Fruit fly (Drosophila melanogaster) whole organism, embryonic: Measurements from ENCODE around the gene ND-B18.

Source experiments
- Abd-B ChIP-seq: fragments of 200-800 bp; sonication (Bioruptor generic); optimal IDR thresholded peaks from 2 replicates; lab custom pipeline; 2018; ENCODE audit warnings: missing biosample characterization, mild to moderate bottlenecking, missing genetic modification characterization, moderate library complexity
- B-H1 ChIP-seq: fragments of 200-800 bp; sonication (Bioruptor generic); IDR thresholded peaks from 3 replicates; pipeline ENCODE4 v1.3.6; 2022; ENCODE audit warnings: missing biosample characterization, missing genetic modification characterization
- CG11247 ChIP-seq: fragments of 200-800 bp; sonication (Bioruptor generic); IDR thresholded peaks from 2 replicates; pipeline ENCODE4 v1.3.6; 2022; ENCODE audit warnings: missing biosample characterization, missing genetic modification characterization
- CG12769 ChIP-seq: fragments of 200-800 bp; sonication (Bioruptor generic); optimal IDR thresholded peaks from 2 replicates; lab custom pipeline; 2019; ENCODE audit warnings: missing biosample characterization, mild to moderate bottlenecking, missing genetic modification characterization, moderate library complexity
- CG1602 ChIP-seq: fragments of 200-800 bp; sonication (Bioruptor generic); optimal IDR thresholded peaks from 3 replicates; lab custom pipeline; 2016; ENCODE audit warnings: missing biosample characterization, missing genetic modification characterization
- CG2120 ChIP-seq: fragments of 200-800 bp; sonication (Bioruptor generic); optimal IDR thresholded peaks from 3 replicates; lab custom pipeline; 2016; ENCODE audit warnings: missing biosample characterization, missing genetic modification characterization
- CG31224 ChIP-seq: fragments of 200-800 bp; sonication (Bioruptor generic); IDR thresholded peaks from 2 replicates; pipeline ENCODE4 v1.3.6; 2022; ENCODE audit warnings: missing biosample characterization, missing genetic modification characterization
- CG32532 ChIP-seq: fragments of 200-800 bp; sonication (Bioruptor generic); IDR thresholded peaks from 2 replicates; pipeline ENCODE4 v1.3.6; 2022; ENCODE audit warnings: missing biosample characterization, missing genetic modification characterization
- CG33213 ChIP-seq: fragments of 200-800 bp; sonication (Bioruptor generic); optimal IDR thresholded peaks from 3 replicates; lab custom pipeline; 2016; ENCODE audit warnings: missing biosample characterization, missing genetic modification characterization
- CG33557 ChIP-seq: fragments of 200-800 bp; sonication (Bioruptor generic); optimal IDR thresholded peaks from 2 replicates; lab custom pipeline; 2019; ENCODE audit warnings: missing biosample characterization, mild to moderate bottlenecking, missing genetic modification characterization, moderate library complexity
- CG3847 ChIP-seq: fragments of 200-800 bp; sonication (Bioruptor generic); IDR thresholded peaks from 2 replicates; pipeline ENCODE4 v1.3.6; 2022; ENCODE audit warnings: missing biosample characterization, missing genetic modification characterization
- CG6683 ChIP-seq: fragments of 200-800 bp; sonication (Bioruptor generic); optimal IDR thresholded peaks from 2 replicates; lab custom pipeline; 2017; ENCODE audit warnings: missing biosample characterization, mild to moderate bottlenecking, missing genetic modification characterization, missing genetic modification reagents
- CG9817 ChIP-seq: fragments of 200-800 bp; sonication (Bioruptor generic); optimal IDR thresholded peaks from 2 replicates; lab custom pipeline; 2018; ENCODE audit warnings: missing biosample characterization, mild to moderate bottlenecking, missing genetic modification characterization, moderate library complexity
- Camta ChIP-seq: fragments of 200-800 bp; sonication (Bioruptor generic); optimal IDR thresholded peaks from 2 replicates; lab custom pipeline; 2016; ENCODE audit warnings: missing biosample characterization, missing genetic modification characterization
- D ChIP-seq, 2 experiments: fragments of 200-800 bp in 1 of 2; fragments of >200 bp in 1 of 2; sonication (Bioruptor generic) in 1 of 2; optimal IDR thresholded peaks; 2 replicates in 1 of 2; 3 replicates in 1 of 2; lab custom pipeline; 2017; ENCODE audit warnings: mild to moderate bottlenecking in 1 of 2, missing biosample characterization in 1 of 2, missing genetic modification characterization in 1 of 2, missing genetic modification reagents in 1 of 2
- Dbx ChIP-seq: fragments of 200-800 bp; sonication (Bioruptor generic); IDR thresholded peaks from 3 replicates; pipeline ENCODE4 v1.3.6; 2022; ENCODE audit warnings: missing biosample characterization, missing genetic modification characterization
- Dll ChIP-seq: fragments of 200-800 bp; sonication (Bioruptor generic); IDR thresholded peaks from 4 replicates; pipeline ENCODE4 v1.3.6; 2022; ENCODE audit warnings: missing biosample characterization, missing genetic modification characterization; ENCODE audit not compliant: partially characterized antibody
- Jarid2 ChIP-seq: fragments of 200-800 bp; sonication (Bioruptor generic); optimal IDR thresholded peaks from 3 replicates; lab custom pipeline; 2017; ENCODE audit warnings: mild to moderate bottlenecking, missing biosample characterization, missing genetic modification reagents, missing genetic modification characterization
- Med ChIP-seq: fragments of 200-800 bp; sonication (Bioruptor generic); peaks from one replicate; lab custom pipeline; 2016; ENCODE audit warnings: missing biosample characterization, missing genetic modification characterization, mild to moderate bottlenecking, inconsistent platforms, moderate library complexity
- NK7.1 ChIP-seq: fragments of 200-800 bp; sonication (Bioruptor generic); optimal IDR thresholded peaks from 3 replicates; lab custom pipeline; 2016; ENCODE audit warnings: missing biosample characterization, missing genetic modification characterization
- Nf-YA ChIP-seq: fragments of 200-800 bp; sonication (Bioruptor generic); IDR thresholded peaks from 2 replicates; pipeline ENCODE4 v1.3.6; 2022; ENCODE audit warnings: missing biosample characterization, missing genetic modification characterization
- Oaz ChIP-seq: fragments of 200-800 bp; sonication (Bioruptor generic); IDR thresholded peaks from 2 replicates; pipeline ENCODE4 v1.3.6; 2022; ENCODE audit warnings: missing biosample characterization, missing genetic modification characterization
- Pdp1 ChIP-seq, 2 experiments: fragments of 200-800 bp; sonication (Bioruptor generic); optimal IDR thresholded peaks; 3 replicates each; lab custom pipeline; 2016; ENCODE audit warnings: missing biosample characterization in 2 of 2, missing genetic modification characterization in 2 of 2, mild to moderate bottlenecking in 1 of 2, moderate library complexity in 1 of 2
- Ravus ChIP-seq: fragments of 200-800 bp; sonication (Bioruptor generic); IDR thresholded peaks from 2 replicates; pipeline ENCODE4 v1.3.6; 2022; ENCODE audit warnings: missing biosample characterization, missing genetic modification characterization
- Sin3A ChIP-seq: fragments of >200 bp; optimal IDR thresholded peaks from 2 replicates; lab custom pipeline; 2018
- Usf ChIP-seq: fragments of 200-800 bp; sonication (Bioruptor generic); optimal IDR thresholded peaks from 2 replicates; lab custom pipeline; 2017; ENCODE audit warnings: missing genotype, missing biosample characterization, missing genetic modification characterization
- al ChIP-seq: fragments of 200-800 bp; sonication (Bioruptor generic); IDR thresholded peaks from 2 replicates; pipeline ENCODE4 v1.3.6; 2022; ENCODE audit warnings: missing biosample characterization, missing genetic modification characterization
- br ChIP-seq: fragments of >200 bp; optimal IDR thresholded peaks from 2 replicates; lab custom pipeline; 2017
- cato ChIP-seq: fragments of 200-800 bp; sonication (Bioruptor generic); optimal IDR thresholded peaks from 2 replicates; lab custom pipeline; 2016; ENCODE audit warnings: missing biosample characterization, missing genetic modification characterization, borderline replicate concordance
- cg ChIP-seq: fragments of 200-800 bp; sonication (Bioruptor generic); optimal IDR thresholded peaks from 3 replicates; lab custom pipeline; 2019; ENCODE audit warnings: missing biosample characterization, mild to moderate bottlenecking, missing genetic modification characterization, moderate library complexity
- dmrt99B ChIP-seq: fragments of 200-800 bp; sonication (Bioruptor generic); optimal IDR thresholded peaks from 2 replicates; lab custom pipeline; 2018; ENCODE audit warnings: missing biosample characterization, mild to moderate bottlenecking, missing genetic modification characterization, moderate library complexity
- fd96Cb ChIP-seq: fragments of 200-800 bp; sonication (Bioruptor generic); optimal IDR thresholded peaks from 2 replicates; lab custom pipeline; 2018; ENCODE audit warnings: missing biosample characterization, mild to moderate bottlenecking, missing genetic modification characterization, moderate library complexity
- ham ChIP-seq: fragments of 200-800 bp; sonication (Bioruptor generic); IDR thresholded peaks from 2 replicates; pipeline ENCODE4 v1.3.6; 2022; ENCODE audit warnings: missing biosample characterization, missing genetic modification characterization
- ind ChIP-seq: fragments of 200-800 bp; sonication (Bioruptor generic); optimal IDR thresholded peaks from 3 replicates; lab custom pipeline; 2016; ENCODE audit warnings: missing biosample characterization, missing genetic modification characterization
- kah ChIP-seq: fragments of 200-800 bp; sonication (Bioruptor generic); optimal IDR thresholded peaks from 2 replicates; lab custom pipeline; 2018; ENCODE audit warnings: missing biosample characterization, mild to moderate bottlenecking, missing genetic modification characterization
- lov ChIP-seq, 2 experiments: fragments of 200-800 bp in 1 of 2; fragments of >200 bp in 1 of 2; sonication (Bioruptor generic) in 1 of 2; IDR thresholded peaks in 1 of 2; optimal IDR thresholded peaks in 1 of 2; 2 replicates in 1 of 2; 3 replicates in 1 of 2; pipeline versions ENCODE4 v1.3.6 to Lab custom; 2017 to 2022; ENCODE audit warnings: missing biosample characterization in 1 of 2, missing genetic modification characterization in 1 of 2
- mirr ChIP-seq: fragments of 200-800 bp; sonication (Bioruptor generic); optimal IDR thresholded peaks from 3 replicates; lab custom pipeline; 2018; ENCODE audit warnings: missing biosample characterization, mild to moderate bottlenecking, missing genetic modification characterization
- nau ChIP-seq: fragments of 200-800 bp; sonication (Bioruptor generic); optimal IDR thresholded peaks from 3 replicates; lab custom pipeline; 2017; ENCODE audit warnings: missing biosample characterization, mild to moderate bottlenecking, missing genetic modification characterization, missing genetic modification reagents
- pan ChIP-seq, 4 experiments: fragments of >200 bp in 3 of 4; fragments of 200-800 bp in 1 of 4; sonication (Bioruptor generic) in 1 of 4; optimal IDR thresholded peaks in 3 of 4; IDR thresholded peaks in 1 of 4; 2 replicates each; pipeline versions ENCODE4 v1.3.6 to Lab custom; 2017 to 2022; ENCODE audit warnings: missing biosample characterization in 2 of 4, missing genetic modification characterization in 2 of 4, mixed read lengths in 1 of 4
- peb ChIP-seq: fragments of 200-800 bp; sonication (Bioruptor generic); IDR thresholded peaks from 2 replicates; pipeline ENCODE4 v1.3.6; 2022; ENCODE audit warnings: missing biosample characterization, missing genetic modification characterization
- prd ChIP-seq, 3 experiments: fragments of >200 bp in 2 of 3; fragments of 200-800 bp in 1 of 3; sonication (Bioruptor generic) in 1 of 3; optimal IDR thresholded peaks in 2 of 3; IDR thresholded peaks in 1 of 3; 2 replicates in 2 of 3; 3 replicates in 1 of 3; pipeline versions ENCODE4 v1.3.6 to Lab custom; 2017 to 2022; ENCODE audit warnings: missing biosample characterization in 1 of 3, missing genetic modification characterization in 1 of 3
- pros ChIP-seq: fragments of 200-800 bp; sonication (Bioruptor generic); optimal IDR thresholded peaks from 3 replicates; lab custom pipeline; 2019; ENCODE audit warnings: missing biosample characterization, mild to moderate bottlenecking, missing genetic modification characterization, moderate library complexity
- sd ChIP-seq: fragments of 200-800 bp; sonication (Bioruptor generic); optimal IDR thresholded peaks from 3 replicates; lab custom pipeline; 2018; ENCODE audit warnings: missing biosample characterization, mild to moderate bottlenecking, missing genetic modification characterization, moderate library complexity
- sqz ChIP-seq: fragments of 200-800 bp; sonication (Bioruptor generic); optimal IDR thresholded peaks from 3 replicates; lab custom pipeline; 2018; ENCODE audit warnings: missing biosample characterization, mild to moderate bottlenecking, missing genetic modification characterization
- sug ChIP-seq: fragments of 200-800 bp; optimal IDR thresholded peaks from 2 replicates; lab custom pipeline; 2019; ENCODE audit warnings: missing biosample characterization, mild to moderate bottlenecking, missing genetic modification characterization, moderate library complexity
- z ChIP-seq: fragments of 200-800 bp; sonication (Bioruptor generic); IDR thresholded peaks from 3 replicates; pipeline ENCODE4 v1.3.6; 2022; ENCODE audit warnings: missing biosample characterization, missing genetic modification characterization
- zfh1 ChIP-seq: fragments of 200-800 bp; sonication (Bioruptor generic); IDR thresholded peaks from 3 replicates; pipeline ENCODE4 v1.3.6; 2022; ENCODE audit warnings: missing biosample characterization, missing genetic modification characterization

The ND-B18 gene

dm6 chrX:15023826-15024545 is 39.5 kb upstream of the ND-B18 start, which contains the start of gene be (continued):
- no peak for TF ChIP-seq ham (GFP tag; lab: Robert Waterston, UW)
- TF ChIP-seq lov (optimal IDR thresholded peaks at IDR 0.05; lab: Kevin White, UChicago): no peak
- TF ChIP-seq lov (GFP tag; IDR thresholded peaks at IDR 0.05; lab: Robert Waterston, UW): no peak
- TF ChIP-seq z: no peak
- TF ChIP-seq Dll (GFP tag; lab: Robert Waterston, UW): no peak
- TF ChIP-seq CG2120 (GFP tag; lab: Kevin White, UChicago): peak; percentile 14
- peak; percentile 22 for TF ChIP-seq sd (tag; lab: Kevin White, UChicago)
- no peak for TF ChIP-seq mirr (GFP tag; lab: Kevin White, UChicago)
- TF ChIP-seq CG12769: peak; percentile 66
- TF ChIP-seq CG31224 (GFP tag; lab: Robert Waterston, UW): peak; percentile 49
- TF ChIP-seq sug (tag; lab: Kevin White, UChicago): peak; percentile 66
- TF ChIP-seq peb (GFP tag; lab: Robert Waterston, UW): no peak
- TF ChIP-seq CG3847 (GFP tag; lab: Robert Waterston, UW): peak; percentile 61
- no peak for TF ChIP-seq Camta (GFP tag; lab: Kevin White, UChicago)
- peak; percentile 81 for TF ChIP-seq fd96Cb (tag; lab: Kevin White, UChicago)
- TF ChIP-seq CG1602 (GFP tag; lab: Kevin White, UChicago): peak; percentile 57
- TF ChIP-seq dmrt99B (tag; lab: Kevin White, UChicago): peak; percentile 84
- no peak for TF ChIP-seq cg (GFP tag; lab: Kevin White, UChicago)
- peak; percentile 44; the same call in 1 of the 2 replicates for TF ChIP-seq al
- TF ChIP-seq Pdp1 (GFP tag; optimal IDR thresholded peaks at IDR 0.05; lab: Kevin White, UChicago): no peak
- no peak for TF ChIP-seq Oaz
- no peak for TF ChIP-seq CG33213 (GFP tag; lab: Kevin White, UChicago)
- no peak for TF ChIP-seq pan (optimal IDR thresholded peaks at IDR 0.05; lab: Kevin White, UChicago)
- TF ChIP-seq pan (GFP tag; optimal IDR thresholded peaks at IDR 0.05 in 1 of 2, IDR thresholded peaks at IDR 0.05 in 1 of 2): no peak
- no peak for TF ChIP-seq prd (optimal IDR thresholded peaks at IDR 0.05; lab: Kevin White, UChicago)
- TF ChIP-seq prd (GFP tag; IDR thresholded peaks at IDR 0.05; lab: Robert Waterston, UW): peak; percentile 64
- TF ChIP-seq Abd-B (GFP tag; lab: Kevin White, UChicago): peak; percentile 66
- TF ChIP-seq sqz (GFP tag; lab: Kevin White, UChicago): peak; percentile 22
- TF ChIP-seq Med (GFP tag; lab: Kevin White, UChicago): peak; percentile 74
- TF ChIP-seq pros: peak; percentile 16
- no peak for TF ChIP-seq Ravus (GFP tag; lab: Robert Waterston, UW)
- no peak; the same call in 1 of the 2 replicates for TF ChIP-seq CG11247 (GFP tag; lab: Robert Waterston, UW)
- TF ChIP-seq NK7.1 (GFP tag; lab: Kevin White, UChicago): no peak
- no peak for TF ChIP-seq D (optimal IDR thresholded peaks at IDR 0.05; lab: Kevin White, UChicago)
- peak; percentile 42 for TF ChIP-seq D (GFP tag; optimal IDR thresholded peaks at IDR 0.05; lab: Kevin White, UChicago)
- TF ChIP-seq CG6683 (GFP tag; lab: Kevin White, UChicago): peak; percentile 40
- TF ChIP-seq br: no peak
- peak; percentile 71 for TF ChIP-seq CG32532 (GFP tag; lab: Robert Waterston, UW)
- no peak for TF ChIP-seq B-H1 (GFP tag; lab: Robert Waterston, UW)
- peak; percentile 20 for TF ChIP-seq CG9817 (tag; lab: Kevin White, UChicago)
- peak; percentile 81 for TF ChIP-seq Jarid2 (GFP tag; lab: Kevin White, UChicago)
- 0 out of 3 replicates have a peak, but pooled peaks have one; percentile 53 for TF ChIP-seq Dbx (GFP tag; lab: Robert Waterston, UW)
- TF ChIP-seq zfh1: peak; percentile 6; the same call in 1 of the 3 replicates
- TF ChIP-seq CG33557 (GFP tag; lab: Kevin White, UChicago): peak; percentile 85
- peak; percentile 42 for TF ChIP-seq kah (GFP tag; lab: Kevin White, UChicago)
- peak; percentile 11 for TF ChIP-seq Usf (GFP tag; lab: Kevin White, UChicago)
- no peak for TF ChIP-seq Sin3A
- no peak for TF ChIP-seq nau (GFP tag; lab: Kevin White, UChicago)
- TF ChIP-seq ind: peak; percentile 29
- TF ChIP-seq Nf-YA: 0 out of 2 replicates have a peak, but pooled peaks have one; percentile 16
- peak; percentile 18 for TF ChIP-seq cato (GFP tag; lab: Kevin White, UChicago)
